Worm (Caenorhabditis elegans) whole organism, L4/young adult: ENCODE results near the gene Y105C5A.1269.

ENCODE experiments used
- W03F9.2 ChIP-seq: fragments of 150-350 bp; optimal IDR thresholded peaks from 2 replicates; lab custom pipeline; 2014; ENCODE audit warnings: missing biosample characterization, missing genetic modification characterization
- dao-5 ChIP-seq: sonication (generic microtip); optimal IDR thresholded peaks from 2 replicates; lab custom pipeline; 2016; ENCODE audit warnings: missing genotype, missing genetic modification characterization, moderate library complexity, missing compliant biosample characterization
- him-1 ChIP-seq: sonication (generic microtip); optimal IDR thresholded peaks from 2 replicates; lab custom pipeline; 2016; ENCODE audit warnings: missing genotype, missing genetic modification reagents, missing genetic modification characterization, missing compliant biosample characterization

ce11 chrIV:15850647-15851046 lies 3.5 kb downstream of the Y105C5A.1269 start:
- TF ChIP-seq him-1 (tag; lab: Kevin White, UChicago) = no peak
- TF ChIP-seq dao-5 (tag; lab: Kevin White, UChicago) = no peak
- no peak for TF ChIP-seq W03F9.2 (tag; lab: Kevin White, UChicago)
